Fruit fly (Drosophila melanogaster) whole organism, embryonic: ENCODE data around the gene Xport-B.

Source experiments
- Atf6 ChIP-seq: fragments of 200-800 bp; sonication (Bioruptor generic); IDR thresholded peaks from 2 replicates; pipeline ENCODE4 v1.3.6; 2022; ENCODE audit warnings: missing biosample characterization, missing genetic modification characterization
- CG10209 ChIP-seq: fragments of 200-800 bp; sonication (Bioruptor generic); optimal IDR thresholded peaks from 3 replicates; lab custom pipeline; 2017; ENCODE audit warnings: missing biosample characterization, mild to moderate bottlenecking, missing genetic modification characterization, missing genetic modification reagents
- CG10274 ChIP-seq: fragments of 200-800 bp; sonication (Bioruptor generic); optimal IDR thresholded peaks from 3 replicates; lab custom pipeline; 2017; ENCODE audit warnings: missing biosample characterization, mild to moderate bottlenecking, missing genetic modification characterization
- CG10366 ChIP-seq: fragments of 200-800 bp; sonication (Bioruptor generic); IDR thresholded peaks from 2 replicates; pipeline ENCODE4 v1.3.6; 2022; ENCODE audit warnings: missing biosample characterization, missing genetic modification characterization
- CG11093 ChIP-seq: fragments of 200-800 bp; sonication (Bioruptor generic); IDR thresholded peaks from 3 replicates; pipeline ENCODE4 v1.3.6; 2022; ENCODE audit warnings: missing biosample characterization, missing genetic modification characterization
- CG12391 ChIP-seq: fragments of 200-800 bp; sonication (Bioruptor generic); optimal IDR thresholded peaks from 3 replicates; lab custom pipeline; 2018; ENCODE audit warnings: missing biosample characterization, mild to moderate bottlenecking, missing genetic modification characterization, moderate library complexity
- CG12744 ChIP-seq: fragments of 200-800 bp; sonication (Bioruptor generic); optimal IDR thresholded peaks from 2 replicates; lab custom pipeline; 2016; ENCODE audit warnings: missing biosample characterization, missing genetic modification characterization
- CG13775 ChIP-seq: fragments of 200-800 bp; sonication (Bioruptor generic); optimal IDR thresholded peaks from 3 replicates; lab custom pipeline; 2017; ENCODE audit warnings: missing biosample characterization, mild to moderate bottlenecking, missing genetic modification characterization
- CG14014 ChIP-seq: fragments of 200-800 bp; sonication (Bioruptor generic); IDR thresholded peaks from 2 replicates; pipeline ENCODE4 v1.3.6; 2022; ENCODE audit warnings: missing biosample characterization, missing genetic modification characterization
- CG14965 ChIP-seq: fragments of 200-800 bp; sonication (Bioruptor generic); optimal IDR thresholded peaks from 2 replicates; lab custom pipeline; 2016; ENCODE audit warnings: missing biosample characterization, missing genetic modification characterization, borderline replicate concordance
- CG15073 ChIP-seq: fragments of 200-800 bp; sonication (Bioruptor generic); optimal IDR thresholded peaks from 2 replicates; lab custom pipeline; 2016; ENCODE audit warnings: missing biosample characterization, missing genetic modification characterization
- CG18476 ChIP-seq: fragments of 200-800 bp; sonication (Bioruptor generic); optimal IDR thresholded peaks from 2 replicates; lab custom pipeline; 2016; ENCODE audit warnings: missing biosample characterization, mild to moderate bottlenecking, missing genetic modification characterization
- CG18599 ChIP-seq: fragments of 200-800 bp; sonication (Bioruptor generic); optimal IDR thresholded peaks from 3 replicates; lab custom pipeline; 2017; ENCODE audit warnings: missing biosample characterization, missing genetic modification characterization, mild to moderate bottlenecking, moderate library complexity, missing genetic modification reagents
- CG2202 ChIP-seq: fragments of 200-800 bp; sonication (Bioruptor generic); optimal IDR thresholded peaks from 2 replicates; lab custom pipeline; 2018; ENCODE audit warnings: missing biosample characterization, mild to moderate bottlenecking, missing genetic modification characterization
- CG2889 ChIP-seq: fragments of 200-800 bp; sonication (Bioruptor generic); IDR thresholded peaks from 3 replicates; pipeline ENCODE4 v1.3.6; 2022; ENCODE audit warnings: missing biosample characterization, missing genetic modification characterization
- CG3995 ChIP-seq: fragments of 200-800 bp; sonication (Bioruptor generic); optimal IDR thresholded peaks from 3 replicates; lab custom pipeline; 2016; ENCODE audit warnings: missing biosample characterization, missing genetic modification characterization
- CG43689 ChIP-seq: fragments of 200-800 bp; sonication (Bioruptor generic); IDR thresholded peaks from 2 replicates; pipeline ENCODE4 v1.3.6; 2022; ENCODE audit warnings: missing biosample characterization, missing genetic modification characterization
- CG4707 ChIP-seq: fragments of 200-800 bp; sonication (Bioruptor generic); optimal IDR thresholded peaks from 2 replicates; lab custom pipeline; 2018; ENCODE audit warnings: missing biosample characterization, mild to moderate bottlenecking, missing genetic modification characterization, moderate library complexity
- CG6175 ChIP-seq: fragments of 200-800 bp; sonication (Bioruptor generic); IDR thresholded peaks from 3 replicates; pipeline ENCODE4 v1.3.6; 2022; ENCODE audit warnings: missing biosample characterization, missing genetic modification characterization
- CG6254 ChIP-seq: fragments of 200-800 bp; sonication (Bioruptor generic); optimal IDR thresholded peaks from 3 replicates; lab custom pipeline; 2017; ENCODE audit warnings: mild to moderate bottlenecking, missing biosample characterization, missing genetic modification reagents, missing genetic modification characterization
- CG6854 ChIP-seq: fragments of 200-800 bp; sonication (Bioruptor generic); optimal IDR thresholded peaks from 3 replicates; lab custom pipeline; 2017; ENCODE audit warnings: missing biosample characterization, mild to moderate bottlenecking, missing genetic modification characterization
- CG8089 ChIP-seq: fragments of 200-800 bp; sonication (Bioruptor generic); optimal IDR thresholded peaks from 3 replicates; lab custom pipeline; 2016; ENCODE audit warnings: missing biosample characterization, missing genetic modification characterization
- CG8765 ChIP-seq: fragments of 200-800 bp; sonication (Bioruptor generic); IDR thresholded peaks from 2 replicates; pipeline ENCODE4 v1.3.6; 2022; ENCODE audit warnings: missing biosample characterization, missing genetic modification characterization
- Dfd ChIP-seq, 2 experiments: fragments of >200 bp; optimal IDR thresholded peaks; 2 replicates each; lab custom pipeline; 2017; ENCODE audit warnings: missing biosample characterization in 2 of 2, missing genetic modification characterization in 2 of 2
- Drgx ChIP-seq: fragments of 200-800 bp; sonication (Bioruptor generic); IDR thresholded peaks from 2 replicates; pipeline ENCODE4 v1.3.6; 2022; ENCODE audit warnings: missing biosample characterization, missing genetic modification characterization
- HLH4C ChIP-seq: fragments of 200-800 bp; sonication (Bioruptor generic); IDR thresholded peaks from 3 replicates; pipeline ENCODE4 v1.3.6; 2022; ENCODE audit warnings: missing biosample characterization, missing genetic modification characterization; ENCODE audit not compliant: partially characterized antibody
- HmgZ ChIP-seq: fragments of 200-800 bp; sonication (Bioruptor generic); optimal IDR thresholded peaks from 2 replicates; lab custom pipeline; 2018; ENCODE audit warnings: missing biosample characterization, mild to moderate bottlenecking, missing genetic modification characterization
- Max ChIP-seq: fragments of 200-800 bp; sonication (Bioruptor generic); optimal IDR thresholded peaks from 2 replicates; lab custom pipeline; 2016; ENCODE audit warnings: missing biosample characterization, mild to moderate bottlenecking, missing genetic modification characterization
- NK7.1 ChIP-seq: fragments of 200-800 bp; sonication (Bioruptor generic); optimal IDR thresholded peaks from 3 replicates; lab custom pipeline; 2016; ENCODE audit warnings: missing biosample characterization, missing genetic modification characterization
- Ptx1 ChIP-seq: fragments of 200-800 bp; sonication (Bioruptor generic); IDR thresholded peaks from 2 replicates; pipeline ENCODE4 v1.3.6; 2022; ENCODE audit warnings: missing biosample characterization, missing genetic modification characterization
- Rx ChIP-seq: fragments of 200-800 bp; sonication (Bioruptor generic); IDR thresholded peaks from 2 replicates; pipeline ENCODE4 v1.3.6; 2022; ENCODE audit warnings: missing biosample characterization, missing genetic modification characterization
- Six4 ChIP-seq: fragments of 200-800 bp; sonication (Bioruptor generic); optimal IDR thresholded peaks from 2 replicates; lab custom pipeline; 2016; ENCODE audit warnings: missing biosample characterization, missing genetic modification characterization
- Tbp ChIP-seq: fragments of >200 bp; optimal IDR thresholded peaks from 2 replicates; lab custom pipeline; 2018; ENCODE audit warnings: missing biosample characterization, missing genetic modification characterization
- ab ChIP-seq: fragments of 200-800 bp; sonication (Bioruptor generic); optimal IDR thresholded peaks from 2 replicates; lab custom pipeline; 2016; ENCODE audit warnings: missing biosample characterization, missing genetic modification characterization
- amos ChIP-seq: fragments of 200-800 bp; sonication (Bioruptor generic); IDR thresholded peaks from 2 replicates; pipeline ENCODE4 v1.3.6; 2022; ENCODE audit warnings: missing biosample characterization, missing genetic modification characterization; ENCODE audit not compliant: partially characterized antibody
- ara ChIP-seq: fragments of 200-800 bp; sonication (Bioruptor generic); IDR thresholded peaks from 2 replicates; pipeline ENCODE4 v1.3.6; 2022; ENCODE audit warnings: missing biosample characterization, missing genetic modification characterization
- bigmax ChIP-seq: fragments of 200-800 bp; sonication (Bioruptor generic); optimal IDR thresholded peaks from 2 replicates; lab custom pipeline; 2018; ENCODE audit warnings: missing biosample characterization, mild to moderate bottlenecking, missing genetic modification characterization
- chif ChIP-seq, 2 experiments: fragments of 200-800 bp; sonication (Bioruptor generic); optimal IDR thresholded peaks; 3 replicates each; lab custom pipeline; 2016; ENCODE audit warnings: missing biosample characterization in 2 of 2, missing genetic modification characterization in 2 of 2
- crc ChIP-seq: fragments of 200-800 bp; sonication (Bioruptor generic); optimal IDR thresholded peaks from 2 replicates; lab custom pipeline; 2016; ENCODE audit warnings: missing biosample characterization, missing genetic modification characterization
- eyg ChIP-seq: fragments of 200-800 bp; sonication (Bioruptor generic); optimal IDR thresholded peaks from 3 replicates; lab custom pipeline; 2016; ENCODE audit warnings: missing biosample characterization, missing genetic modification characterization
- grau ChIP-seq: fragments of 200-800 bp; optimal IDR thresholded peaks from 3 replicates; lab custom pipeline; 2019; ENCODE audit warnings: missing biosample characterization, mild to moderate bottlenecking, missing genetic modification characterization, moderate library complexity
- lbe ChIP-seq: fragments of 200-800 bp; sonication (Bioruptor generic); optimal IDR thresholded peaks from 2 replicates; lab custom pipeline; 2016; ENCODE audit warnings: missing biosample characterization, mild to moderate bottlenecking, missing genetic modification characterization
- p53 ChIP-seq: fragments of 200-800 bp; sonication (Bioruptor generic); optimal IDR thresholded peaks from 2 replicates; lab custom pipeline; 2016; ENCODE audit warnings: missing biosample characterization, missing genetic modification characterization
- row ChIP-seq: fragments of 200-800 bp; sonication (Bioruptor generic); IDR thresholded peaks from 3 replicates; pipeline ENCODE4 v1.3.6; 2022; ENCODE audit warnings: missing biosample characterization, missing genetic modification characterization
- ttk ChIP-seq: fragments of 200-800 bp; sonication (Bioruptor generic); IDR thresholded peaks from 2 replicates; pipeline ENCODE4 v2.1.2; 2022; ENCODE audit warnings: missing biosample characterization, missing genetic modification characterization
- twi ChIP-seq: fragments of 200-800 bp; optimal IDR thresholded peaks from 2 replicates; lab custom pipeline; 2019; ENCODE audit warnings: missing biosample characterization, mild to moderate bottlenecking, missing genetic modification characterization, moderate library complexity
- wdn ChIP-seq: fragments of 200-800 bp; sonication (Bioruptor generic); IDR thresholded peaks from 2 replicates; pipeline ENCODE4 v1.3.6; 2022; ENCODE audit warnings: missing biosample characterization, missing genetic modification characterization
- yki ChIP-seq: fragments of >200 bp; optimal IDR thresholded peaks from 3 replicates; lab custom pipeline; 2018
- zen ChIP-seq: fragments of 200-800 bp; sonication (Bioruptor generic); optimal IDR thresholded peaks from 3 replicates; lab custom pipeline; 2018; ENCODE audit warnings: missing biosample characterization, mild to moderate bottlenecking, missing genetic modification characterization, moderate library complexity
- zfh1 ChIP-seq: fragments of 200-800 bp; sonication (Bioruptor generic); IDR thresholded peaks from 3 replicates; pipeline ENCODE4 v1.3.6; 2022; ENCODE audit warnings: missing biosample characterization, missing genetic modification characterization

The Xport-B gene

dm6 chr3R:19934840-19935776 is 19.9 kb upstream of the Xport-B start, which contains the start of gene mira (continued):
- no peak for TF ChIP-seq CG2889 (GFP tag; lab: Robert Waterston, UW)
- TF ChIP-seq Ptx1 (GFP tag; lab: Robert Waterston, UW): no peak
- no peak for TF ChIP-seq NK7.1 (GFP tag; lab: Kevin White, UChicago)
- no peak for TF ChIP-seq Tbp
- no peak for TF ChIP-seq CG3995
- TF ChIP-seq Six4 (GFP tag; lab: Kevin White, UChicago): no peak
- no peak for TF ChIP-seq crc (GFP tag; lab: Kevin White, UChicago)
- TF ChIP-seq ab (GFP tag; lab: Kevin White, UChicago): no peak
- no peak for TF ChIP-seq Max (GFP tag; lab: Kevin White, UChicago)
- TF ChIP-seq HmgZ (tag; lab: Kevin White, UChicago): no peak
- peak; percentile 14 for TF ChIP-seq grau
- no peak for TF ChIP-seq CG11093
- TF ChIP-seq zfh1 (GFP tag; lab: Robert Waterston, UW): no peak
- no peak for TF ChIP-seq Rx (GFP tag; lab: Robert Waterston, UW)
- TF ChIP-seq p53 (GFP tag; lab: Kevin White, UChicago): no peak
- TF ChIP-seq Atf6: no peak
- TF ChIP-seq ara: no peak
- TF ChIP-seq Drgx (GFP tag; lab: Robert Waterston, UW): no peak
- peak; percentile 32; the same call in 1 of the 2 replicates for TF ChIP-seq CG8765 (GFP tag; lab: Robert Waterston, UW)
- no peak for TF ChIP-seq CG12744 (GFP tag; lab: Kevin White, UChicago)
- no peak for TF ChIP-seq CG6175 (GFP tag; lab: Robert Waterston, UW)
- no peak for TF ChIP-seq chif (GFP tag; optimal IDR thresholded peaks at IDR 0.05; lab: Kevin White, UChicago)
- TF ChIP-seq CG6254: no peak
- no peak for TF ChIP-seq CG43689 (GFP tag; lab: Robert Waterston, UW)
- no peak for TF ChIP-seq CG14014
- TF ChIP-seq zen (tag; lab: Kevin White, UChicago): no peak
- peak; percentile 26 for TF ChIP-seq CG12391 (tag; lab: Kevin White, UChicago)
- TF ChIP-seq twi: peak; percentile 83
- no peak for TF ChIP-seq wdn (GFP tag; lab: Robert Waterston, UW)
- TF ChIP-seq CG10274 (GFP tag; lab: Kevin White, UChicago): no peak
- TF ChIP-seq CG10209 (GFP tag; lab: Kevin White, UChicago): peak; percentile 6
- no peak for TF ChIP-seq CG2202 (tag; lab: Kevin White, UChicago)
- no peak for TF ChIP-seq CG14965 (GFP tag; lab: Kevin White, UChicago)
- no peak for TF ChIP-seq lbe (GFP tag; lab: Kevin White, UChicago)
- TF ChIP-seq CG10366 (GFP tag; lab: Robert Waterston, UW): no peak
- TF ChIP-seq Dfd (GFP tag; optimal IDR thresholded peaks at IDR 0.05; lab: Kevin White, UChicago): no peak
- TF ChIP-seq yki (lab: Kevin White, UChicago): no peak
- no peak for TF ChIP-seq CG15073 (GFP tag; lab: Kevin White, UChicago)
- no peak for TF ChIP-seq CG18476 (GFP tag; lab: Kevin White, UChicago)
- peak; percentile 31; the same call in 1 of the 3 replicates for TF ChIP-seq row (GFP tag; lab: Robert Waterston, UW)
- no peak for TF ChIP-seq CG8089 (GFP tag; lab: Kevin White, UChicago)
- TF ChIP-seq CG4707 (GFP tag; lab: Kevin White, UChicago): no peak
- no peak for TF ChIP-seq HLH4C (GFP tag; lab: Robert Waterston, UW)
- TF ChIP-seq ttk: no peak
- TF ChIP-seq amos (GFP tag; lab: Robert Waterston, UW): no peak; the same call in 1 of the 2 replicates
- TF ChIP-seq bigmax (GFP tag; lab: Kevin White, UChicago): no peak
- TF ChIP-seq CG13775 (GFP tag; lab: Kevin White, UChicago): peak; percentile 27
- TF ChIP-seq CG18599: no peak
- no peak for TF ChIP-seq CG6854 (GFP tag; lab: Kevin White, UChicago)
- no peak for TF ChIP-seq eyg (GFP tag; lab: Kevin White, UChicago)
- TF ChIP-seq, all 482 proteins: peak for 43
